Fruit fly (Drosophila melanogaster): ENCODE data around the gene RpL3.

The RpL3 gene

dm6 chr3R:11211291-11212061 is 10.2 kb upstream of the RpL3 start (continued):
- peak; percentile 54 for TF ChIP-seq Mes4 (GFP tag; optimal IDR thresholded peaks at IDR 0.05)
- peak; percentile 53 for TF ChIP-seq CG13775 (GFP tag; optimal IDR thresholded peaks at IDR 0.05)
- peak in 1 of 2 experiments; percentile 17 for TF ChIP-seq insv (GFP tag; optimal IDR thresholded peaks at IDR 0.05)
- no peak for TF ChIP-seq CG8478 (optimal IDR thresholded peaks at IDR 0.05)
- no peak for TF ChIP-seq Lhr (GFP tag; optimal IDR thresholded peaks at IDR 0.05)
- peak; percentile 80 for TF ChIP-seq lab (GFP tag; optimal IDR thresholded peaks at IDR 0.05)
- peak; percentile 65 for TF ChIP-seq CG4617 (GFP tag; optimal IDR thresholded peaks at IDR 0.05; ENCODE audit: borderline replicate concordance)
- TF ChIP-seq CG6689 (GFP tag; IDR thresholded peaks at IDR 0.05) = peak; percentile 82
- peak; percentile 78 for TF ChIP-seq CG17328 (GFP tag; IDR thresholded peaks at IDR 0.05)
- peak; percentile 1 for TF ChIP-seq nom (GFP tag; optimal IDR thresholded peaks at IDR 0.05)
- TF ChIP-seq CG31365 (tag; optimal IDR thresholded peaks at IDR 0.05) = no peak
- no peak for TF ChIP-seq nerfin-2 (GFP tag; IDR thresholded peaks at IDR 0.05; ENCODE audit: partially characterized antibody)
- peak; percentile 62 for TF ChIP-seq Fer2 (tag; optimal IDR thresholded peaks at IDR 0.05)
- peak; percentile 76 for TF ChIP-seq CG17612 (GFP tag; IDR thresholded peaks at IDR 0.05)
- TF ChIP-seq CG11085 (GFP tag; IDR thresholded peaks at IDR 0.05) = peak; percentile 64
- peak; percentile 74; the same call in 2 of the 3 replicates for TF ChIP-seq ase (GFP tag; IDR thresholded peaks at IDR 0.05)
- TF ChIP-seq Asciz (GFP tag; optimal IDR thresholded peaks at IDR 0.05) = peak; percentile 73
- no peak for TF ChIP-seq CG11560 (tag; IDR thresholded peaks at IDR 0.05)
- no peak; the same call in 1 of the 2 replicates for TF ChIP-seq MBD-R2 (GFP tag; IDR thresholded peaks at IDR 0.05)
- peak; percentile 55; the same call in 1 of the 2 replicates for TF ChIP-seq CG7372 (GFP tag; IDR thresholded peaks at IDR 0.05)
- TF ChIP-seq CG16863 (GFP tag; optimal IDR thresholded peaks at IDR 0.05) = peak; percentile 68
- TF ChIP-seq Ptx1 (GFP tag; IDR thresholded peaks at IDR 0.05) = peak; percentile 81
- no peak for TF ChIP-seq sima (GFP tag; optimal IDR thresholded peaks at IDR 0.05)
- TF ChIP-seq ham (GFP tag; IDR thresholded peaks at IDR 0.05) = no peak
- TF ChIP-seq bab2 (GFP tag; optimal IDR thresholded peaks at IDR 0.05) = peak; percentile 68
- peak; percentile 5 for TF ChIP-seq BEAF-32 (GFP tag; optimal IDR thresholded peaks at IDR 0.05)
- TF ChIP-seq wdn (GFP tag; IDR thresholded peaks at IDR 0.05) = peak; percentile 57
- peak; percentile 89 for TF ChIP-seq CG12155 (GFP tag; optimal IDR thresholded peaks at IDR 0.05)
- no peak for TF ChIP-seq nerfin-1 (tag; optimal IDR thresholded peaks at IDR 0.05)
- no peak for TF ChIP-seq fd64A (GFP tag; optimal IDR thresholded peaks at IDR 0.05)
- TF ChIP-seq sob (GFP tag; IDR thresholded peaks at IDR 0.05) = peak; percentile 69
- peak; percentile 99 for TF ChIP-seq scrt (GFP tag; optimal IDR thresholded peaks at IDR 0.05)
- peak; percentile 8 for TF ChIP-seq Bdp1 (GFP tag; optimal IDR thresholded peaks at IDR 0.05)
- TF ChIP-seq CG1603 (tag; optimal IDR thresholded peaks at IDR 0.05) = peak; percentile 63
- peak; percentile 67 for TF ChIP-seq ems (GFP tag; optimal IDR thresholded peaks at IDR 0.05)
- TF ChIP-seq salm (tag; optimal IDR thresholded peaks at IDR 0.05) = no peak
- 0 out of 3 replicates have a peak, but pooled peaks have one; percentile 24 for TF ChIP-seq HLH4C (GFP tag; IDR thresholded peaks at IDR 0.05; ENCODE audit: partially characterized antibody)
- TF ChIP-seq prd (optimal IDR thresholded peaks at IDR 0.05) = no peak
- TF ChIP-seq prd (GFP tag; IDR thresholded peaks at IDR 0.05) = peak; percentile 87
- TF ChIP-seq maf-S (GFP tag; optimal IDR thresholded peaks at IDR 0.05) = peak; percentile 79
- TF ChIP-seq lov (optimal IDR thresholded peaks at IDR 0.05) = no peak
- TF ChIP-seq lov (GFP tag; IDR thresholded peaks at IDR 0.05) = peak; percentile 71; the same call in 1 of the 3 replicates
- TF ChIP-seq CG3163 (GFP tag; optimal IDR thresholded peaks at IDR 0.05) = peak; percentile 34
- peak; percentile 54; the same call in 1 of the 3 replicates for TF ChIP-seq C15 (GFP tag; IDR thresholded peaks at IDR 0.05)
- TF ChIP-seq TFAM (GFP tag; optimal IDR thresholded peaks at IDR 0.05) = no peak
- TF ChIP-seq hb (GFP tag; IDR thresholded peaks at IDR 0.05; ENCODE audit: partially characterized antibody) = no peak
- TF ChIP-seq CG4424 (GFP tag; optimal IDR thresholded peaks at IDR 0.05) = peak; percentile 71
- TF ChIP-seq CG9215 (GFP tag; IDR thresholded peaks at IDR 0.05) = peak; percentile 69
- TF ChIP-seq CG4707 (GFP tag; optimal IDR thresholded peaks at IDR 0.05) = no peak
